Worm (Caenorhabditis elegans): Measurements from ENCODE around the gene E02C12.12.

DNA sequence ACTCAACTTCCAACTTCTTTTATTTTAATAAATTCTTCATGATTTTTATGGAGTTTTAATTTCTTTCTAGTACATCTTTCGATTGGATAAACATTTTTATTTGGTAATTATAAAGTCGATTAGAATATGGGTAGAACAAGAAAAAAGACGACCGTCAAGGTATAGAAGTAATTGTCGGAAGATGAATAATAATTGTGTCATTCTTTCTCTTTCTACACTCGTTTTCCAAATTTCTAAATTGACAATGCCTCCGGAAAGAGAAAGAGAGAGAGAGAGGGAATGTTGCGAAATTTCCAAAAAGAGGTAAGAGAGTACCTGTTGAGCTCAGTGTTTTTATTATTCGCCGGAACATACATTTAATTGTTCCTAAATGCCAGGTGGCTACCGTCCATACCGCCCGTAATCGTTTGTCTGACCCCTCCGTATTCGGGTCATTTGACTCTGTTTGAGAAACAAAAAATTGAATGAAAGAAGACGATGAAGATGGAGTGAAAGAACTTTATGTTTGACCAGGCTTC, at the start of gene E02C12.12:
- no peak for TF ChIP-seq unc-62 (GFP tag; optimal IDR thresholded peaks at IDR 0.05)
- TF ChIP-seq fkh-10 (GFP tag; optimal IDR thresholded peaks at IDR 0.05) = no peak
- no peak for TF ChIP-seq dpl-1 (GFP tag; optimal IDR thresholded peaks at IDR 0.05)
- no peak for TF ChIP-seq egl-27 (tag; optimal IDR thresholded peaks at IDR 0.05)
- peak; percentile 20 for TF ChIP-seq blmp-1 (tag; optimal IDR thresholded peaks at IDR 0.05)
- TF ChIP-seq pqm-1 (tag; optimal IDR thresholded peaks at IDR 0.05) = no peak
- no peak for TF ChIP-seq nhr-77 (tag; optimal IDR thresholded peaks at IDR 0.05)
- TF ChIP-seq nhr-28 (tag; optimal IDR thresholded peaks at IDR 0.05) = no peak
- TF ChIP-seq unc-130 (tag; optimal IDR thresholded peaks at IDR 0.05) = no peak
- no peak for TF ChIP-seq nhr-11 (tag; optimal IDR thresholded peaks at IDR 0.05)
- TF ChIP-seq mdl-1 (tag; optimal IDR thresholded peaks at IDR 0.05) = no peak
- no peak for TF ChIP-seq aha-1 (tag; optimal IDR thresholded peaks at IDR 0.05)
- no peak for TF ChIP-seq lin-35 (GFP tag; optimal IDR thresholded peaks at IDR 0.05)
- TF ChIP-seq xbp-1 (tag; optimal IDR thresholded peaks at IDR 0.05) = no peak

Measured in whole organism, L1 larva.